Worm (Caenorhabditis elegans): ENCODE results near the gene let-754.

DNA sequence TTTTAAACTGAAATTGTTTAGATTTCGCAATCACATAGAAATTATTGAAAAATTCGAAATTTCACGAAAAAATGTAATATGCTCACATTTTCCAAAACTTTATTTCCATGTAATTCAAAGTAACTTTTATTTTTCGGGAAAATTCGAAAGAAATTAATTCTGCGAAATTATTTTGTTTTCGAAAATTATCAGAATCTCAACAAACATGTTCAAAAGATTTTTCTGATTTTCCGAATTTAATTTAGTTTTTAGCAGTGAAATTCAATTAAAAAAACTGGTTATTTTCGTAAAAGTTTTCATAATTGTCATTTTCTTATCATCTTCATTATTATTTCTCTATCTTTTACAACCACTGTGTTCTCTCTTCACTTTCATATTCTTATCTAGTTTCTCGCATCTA is 19.9 kb downstream of the let-754 start, which contains the start of gene ran-2:
- TF ChIP-seq unc-86 (tag; optimal IDR thresholded peaks at IDR 0.05): no peak
- no peak for TF ChIP-seq nhr-11 (tag; optimal IDR thresholded peaks at IDR 0.05)
- no peak for TF ChIP-seq C16A3.4 (tag; optimal IDR thresholded peaks at IDR 0.05)
- no peak for TF ChIP-seq nhr-71 (tag; optimal IDR thresholded peaks at IDR 0.05)
- TF ChIP-seq zag-1 (tag; optimal IDR thresholded peaks at IDR 0.05): no peak
